Worm (Caenorhabditis elegans): ENCODE results near the gene glc-1.

DNA sequence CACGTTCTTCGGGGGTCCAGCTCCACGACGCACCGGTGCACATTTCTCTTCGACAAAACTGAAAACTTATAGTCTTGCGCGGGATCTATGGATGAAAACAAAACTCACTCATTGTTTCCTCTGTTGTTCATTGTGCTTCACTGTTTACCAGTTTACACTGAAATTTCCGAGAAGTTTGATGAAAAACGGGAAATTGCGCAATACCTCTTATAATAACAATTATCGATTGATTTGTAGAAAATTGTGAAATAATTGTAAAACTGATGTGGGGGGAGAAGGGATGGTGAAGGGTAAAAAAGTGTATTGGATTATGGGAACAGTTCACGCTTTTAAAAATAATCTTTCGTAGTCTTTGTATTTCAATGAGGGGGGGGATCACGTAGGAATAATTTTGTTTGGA is 10.0 kb downstream of the glc-1 start:
- TF ChIP-seq nhr-12 (tag; optimal IDR thresholded peaks at IDR 0.05) (no peak), ama-1 (optimal IDR thresholded peaks at IDR 0.05) (no peak), mep-1 (tag; optimal IDR thresholded peaks at IDR 0.05) (no peak), lin-15B (tag; optimal IDR thresholded peaks at IDR 0.05) (no peak), snpc-4 (tag; optimal IDR thresholded peaks at IDR 0.05) (no peak), grh-1 (GFP tag; IDR thresholded peaks at IDR 0.05) (no peak), dsc-1 (tag; optimal IDR thresholded peaks at IDR 0.05) (no peak), lin-35 (GFP tag; optimal IDR thresholded peaks at IDR 0.05) (no peak), skn-1 (tag; optimal IDR thresholded peaks at IDR 0.05) (no peak), pqm-1 (tag; optimal IDR thresholded peaks at IDR 0.05) (no peak), nhr-11 (tag; optimal IDR thresholded peaks at IDR 0.05) (no peak), aly-2 (tag; optimal IDR thresholded peaks at IDR 0.05) (no peak)
